Fruit fly (Drosophila melanogaster) Kc167 (cell line): ENCODE measurements around the gene CG34334.

Experiments
- Myc ChIP-seq: fragments of >200 bp; optimal IDR thresholded peaks from 2 replicates; lab custom pipeline; 2017; ENCODE audit warnings: missing external identifiers
- Sin3A ChIP-seq: fragments of >200 bp; optimal IDR thresholded peaks from 2 replicates; lab custom pipeline; 2018; ENCODE audit warnings: missing external identifiers
- h ChIP-seq: fragments of >200 bp; optimal IDR thresholded peaks from 3 replicates; lab custom pipeline; 2018; ENCODE audit warnings: missing external identifiers
- insv ChIP-seq: fragments of >200 bp; optimal IDR thresholded peaks from 3 replicates; lab custom pipeline; 2018; ENCODE audit warnings: missing external identifiers
- psq ChIP-seq: fragments of >200 bp; optimal IDR thresholded peaks from 2 replicates; lab custom pipeline; 2017; ENCODE audit warnings: missing external identifiers
- ttk ChIP-seq: sonication (Bioruptor generic); optimal IDR thresholded peaks from 2 replicates; lab custom pipeline; 2017; ENCODE audit warnings: missing external identifiers

CG34334 gene

dm6 chrX:22858076-22858475, 14.5 kb upstream of the CG34334 start:
- TF ChIP-seq h (no peak), insv (lab: Kevin White, UChicago) (no peak), Sin3A (no peak), psq (lab: Kevin White, UChicago) (no peak), Myc (lab: Kevin White, UChicago) (no peak), ttk (lab: Kevin White, UChicago) (no peak)

DNA sequence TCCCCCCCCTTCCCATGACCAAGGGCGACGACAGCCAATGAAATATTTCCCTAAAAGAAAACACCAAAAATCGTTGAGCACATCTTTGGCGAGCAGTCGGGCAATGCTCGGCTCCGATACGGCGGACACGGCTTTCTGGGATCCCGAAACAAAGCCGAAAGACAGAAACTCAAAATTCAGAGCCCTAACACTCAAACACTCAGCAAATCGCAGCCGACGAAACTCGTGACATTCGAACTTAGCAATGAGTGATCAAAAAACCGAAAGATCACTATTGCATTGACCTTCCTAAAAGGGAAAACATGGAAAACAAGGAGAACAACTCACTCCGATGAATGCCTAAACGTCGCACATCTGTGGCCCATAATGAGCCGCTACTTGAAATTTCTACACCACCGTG, 13.3 kb upstream of the CG34334 start:
- no peak for TF ChIP-seq Myc (lab: Kevin White, UChicago)
- no peak for TF ChIP-seq h
- TF ChIP-seq psq (lab: Kevin White, UChicago), result no peak
- no peak for TF ChIP-seq ttk (lab: Kevin White, UChicago)
- no peak for TF ChIP-seq insv (lab: Kevin White, UChicago)
- TF ChIP-seq Sin3A, result no peak

dm6 chrX:22917886-22918285, 45.3 kb downstream of the CG34334 start:
- TF ChIP-seq insv (lab: Kevin White, UChicago) (no peak), ttk (lab: Kevin White, UChicago) (no peak), psq (lab: Kevin White, UChicago) (no peak), h (no peak), Sin3A (no peak), Myc (lab: Kevin White, UChicago) (no peak)
